Fruit fly (Drosophila melanogaster) whole organism, embryonic: ENCODE measurements around the gene mib1.

Source experiments
- Bgb ChIP-seq: fragments of 200-800 bp; sonication (Bioruptor generic); IDR thresholded peaks from 2 replicates; pipeline ENCODE4 v1.3.6; 2022; ENCODE audit warnings: missing biosample characterization, missing genetic modification characterization; ENCODE audit not compliant: partially characterized antibody
- Blimp-1 ChIP-seq: fragments of 200-800 bp; sonication (Bioruptor generic); optimal IDR thresholded peaks from 3 replicates; lab custom pipeline; 2018; ENCODE audit warnings: missing biosample characterization, missing genetic modification characterization, mild to moderate bottlenecking, moderate library complexity, missing genetic modification reagents
- CG10267 ChIP-seq: fragments of 200-800 bp; sonication (Bioruptor generic); optimal IDR thresholded peaks from 2 replicates; lab custom pipeline; 2018; ENCODE audit warnings: missing biosample characterization, mild to moderate bottlenecking, missing genetic modification characterization, moderate library complexity
- CG10321 ChIP-seq: fragments of 200-800 bp; sonication (Bioruptor generic); IDR thresholded peaks from 2 replicates; pipeline ENCODE4 v1.3.6; 2022; ENCODE audit warnings: missing biosample characterization, missing genetic modification characterization
- CG10462 ChIP-seq: fragments of 200-800 bp; sonication (Bioruptor generic); optimal IDR thresholded peaks from 2 replicates; lab custom pipeline; 2016; ENCODE audit warnings: missing biosample characterization, missing genetic modification characterization
- CG11093 ChIP-seq: fragments of 200-800 bp; sonication (Bioruptor generic); IDR thresholded peaks from 3 replicates; pipeline ENCODE4 v1.3.6; 2022; ENCODE audit warnings: missing biosample characterization, missing genetic modification characterization
- CG15514 ChIP-seq: fragments of 200-800 bp; sonication (Bioruptor generic); optimal IDR thresholded peaks from 3 replicates; lab custom pipeline; 2017; ENCODE audit warnings: missing biosample characterization, missing genetic modification characterization, mild to moderate bottlenecking, moderate library complexity, missing genetic modification reagents
- CG17361 ChIP-seq: fragments of 200-800 bp; sonication (Bioruptor generic); IDR thresholded peaks from 3 replicates; pipeline ENCODE4 v1.3.6; 2022; ENCODE audit warnings: missing biosample characterization, missing genetic modification characterization
- CG1832 ChIP-seq: fragments of 200-800 bp; sonication (Bioruptor generic); optimal IDR thresholded peaks from 2 replicates; lab custom pipeline; 2017; ENCODE audit warnings: missing biosample characterization, mild to moderate bottlenecking, missing genetic modification characterization, inconsistent platforms
- CG3065 ChIP-seq: fragments of 200-800 bp; sonication (Bioruptor generic); optimal IDR thresholded peaks from 2 replicates; lab custom pipeline; 2016; ENCODE audit warnings: missing biosample characterization, missing genetic modification characterization
- CG3163 ChIP-seq: fragments of 200-800 bp; sonication (Bioruptor generic); optimal IDR thresholded peaks from 3 replicates; lab custom pipeline; 2016; ENCODE audit warnings: missing biosample characterization, missing genetic modification characterization
- CG43689 ChIP-seq: fragments of 200-800 bp; sonication (Bioruptor generic); IDR thresholded peaks from 2 replicates; pipeline ENCODE4 v1.3.6; 2022; ENCODE audit warnings: missing biosample characterization, missing genetic modification characterization
- CG4424 ChIP-seq: fragments of 200-800 bp; sonication (Bioruptor generic); optimal IDR thresholded peaks from 3 replicates; lab custom pipeline; 2016; ENCODE audit warnings: missing biosample characterization, missing genetic modification characterization
- CG4707 ChIP-seq: fragments of 200-800 bp; sonication (Bioruptor generic); optimal IDR thresholded peaks from 2 replicates; lab custom pipeline; 2018; ENCODE audit warnings: missing biosample characterization, mild to moderate bottlenecking, missing genetic modification characterization, moderate library complexity
- CG6654 ChIP-seq: fragments of 200-800 bp; sonication (Bioruptor generic); optimal IDR thresholded peaks from 2 replicates; lab custom pipeline; 2017; ENCODE audit warnings: missing biosample characterization, mild to moderate bottlenecking, missing genetic modification characterization
- CG7372 ChIP-seq: fragments of 200-800 bp; sonication (Bioruptor generic); IDR thresholded peaks from 2 replicates; pipeline ENCODE4 v1.3.6; 2022; ENCODE audit warnings: missing biosample characterization, missing genetic modification characterization
- CG7987 ChIP-seq: fragments of 200-800 bp; sonication (Bioruptor generic); optimal IDR thresholded peaks from 2 replicates; lab custom pipeline; 2018; ENCODE audit warnings: missing biosample characterization, mild to moderate bottlenecking, missing genetic modification characterization, moderate library complexity
- GATAe ChIP-seq: fragments of 200-800 bp; sonication (Bioruptor generic); conservative IDR thresholded peaks from 2 replicates; pipeline ENCODE4 v1.3.6; 2022; ENCODE audit warnings: missing biosample characterization, missing genetic modification characterization
- HLHmδ ChIP-seq: fragments of 200-800 bp; sonication (Bioruptor generic); optimal IDR thresholded peaks from 2 replicates; lab custom pipeline; 2018; ENCODE audit warnings: missing biosample characterization, mild to moderate bottlenecking, missing genetic modification characterization, moderate library complexity
- HmgZ ChIP-seq: fragments of 200-800 bp; sonication (Bioruptor generic); optimal IDR thresholded peaks from 2 replicates; lab custom pipeline; 2018; ENCODE audit warnings: missing biosample characterization, mild to moderate bottlenecking, missing genetic modification characterization
- Lpt ChIP-seq: fragments of >200 bp; optimal IDR thresholded peaks from 2 replicates; lab custom pipeline; 2018; ENCODE audit warnings: missing biosample characterization, missing genetic modification characterization
- MBD-R2 ChIP-seq: fragments of 200-800 bp; sonication (Bioruptor generic); IDR thresholded peaks from 2 replicates; pipeline ENCODE4 v1.3.6; 2022; ENCODE audit warnings: missing biosample characterization, missing genetic modification characterization
- MTF-1 ChIP-seq: fragments of 200-800 bp; sonication (Bioruptor generic); optimal IDR thresholded peaks from 2 replicates; lab custom pipeline; 2018; ENCODE audit warnings: missing biosample characterization, mild to moderate bottlenecking, missing genetic modification characterization, borderline replicate concordance
- Meics ChIP-seq: fragments of 200-800 bp; sonication (Bioruptor generic); optimal IDR thresholded peaks from 2 replicates; lab custom pipeline; 2017; ENCODE audit warnings: missing biosample characterization, mild to moderate bottlenecking, missing genetic modification characterization
- NFAT ChIP-seq: fragments of 200-800 bp; sonication (Bioruptor generic); IDR thresholded peaks from 2 replicates; pipeline ENCODE4 v1.3.6; 2022; ENCODE audit warnings: missing biosample characterization, missing genetic modification characterization
- Nf-YA ChIP-seq: fragments of 200-800 bp; sonication (Bioruptor generic); IDR thresholded peaks from 2 replicates; pipeline ENCODE4 v1.3.6; 2022; ENCODE audit warnings: missing biosample characterization, missing genetic modification characterization
- Six4 ChIP-seq: fragments of 200-800 bp; sonication (Bioruptor generic); optimal IDR thresholded peaks from 2 replicates; lab custom pipeline; 2016; ENCODE audit warnings: missing biosample characterization, missing genetic modification characterization
- Sry-β ChIP-seq: fragments of 200-800 bp; sonication (Bioruptor generic); optimal IDR thresholded peaks from 2 replicates; lab custom pipeline; 2018; ENCODE audit warnings: missing biosample characterization, mild to moderate bottlenecking, missing genetic modification characterization, moderate library complexity
- Trl ChIP-seq, 3 experiments: fragments of >200 bp in 2 of 3; fragments of 200-800 bp in 1 of 3; sonication (Bioruptor generic) in 1 of 3; optimal IDR thresholded peaks; 2 replicates in 1 of 3; 3 replicates in 2 of 3; lab custom pipeline; 2016 to 2017; ENCODE audit warnings: missing biosample characterization in 1 of 3, missing genetic modification characterization in 1 of 3
- Usf ChIP-seq: fragments of 200-800 bp; sonication (Bioruptor generic); optimal IDR thresholded peaks from 2 replicates; lab custom pipeline; 2017; ENCODE audit warnings: missing genotype, missing biosample characterization, missing genetic modification characterization
- abd-A ChIP-seq: fragments of 200-800 bp; sonication (Bioruptor generic); optimal IDR thresholded peaks from 3 replicates; lab custom pipeline; 2019; ENCODE audit warnings: missing biosample characterization, mild to moderate bottlenecking, missing genetic modification characterization, moderate library complexity
- bowl ChIP-seq: fragments of 200-800 bp; sonication (Bioruptor generic); IDR thresholded peaks from 2 replicates; pipeline ENCODE4 v1.3.6; 2022; ENCODE audit warnings: missing biosample characterization, missing genetic modification characterization
- cas ChIP-seq: fragments of 200-800 bp; sonication (Bioruptor generic); IDR thresholded peaks from 2 replicates; pipeline ENCODE4 v1.3.6; 2022; ENCODE audit warnings: missing biosample characterization, missing genetic modification characterization
- caup ChIP-seq: fragments of 200-800 bp; sonication (Bioruptor generic); optimal IDR thresholded peaks from 3 replicates; lab custom pipeline; 2017; ENCODE audit warnings: missing biosample characterization, mild to moderate bottlenecking, missing genetic modification characterization, moderate library complexity; ENCODE audit not compliant: severe bottlenecking
- chif ChIP-seq, 2 experiments: fragments of 200-800 bp; sonication (Bioruptor generic); optimal IDR thresholded peaks; 3 replicates each; lab custom pipeline; 2016; ENCODE audit warnings: missing biosample characterization in 2 of 2, missing genetic modification characterization in 2 of 2
- ewg ChIP-seq: fragments of 200-800 bp; sonication (Bioruptor generic); optimal IDR thresholded peaks from 3 replicates; lab custom pipeline; 2017; ENCODE audit warnings: mild to moderate bottlenecking, missing biosample characterization, missing genetic modification reagents, missing genetic modification characterization
- gsb-n ChIP-seq: fragments of 200-800 bp; sonication (Bioruptor generic); optimal IDR thresholded peaks from 3 replicates; lab custom pipeline; 2018; ENCODE audit warnings: missing biosample characterization, mild to moderate bottlenecking, missing genetic modification characterization
- kay ChIP-seq: fragments of 200-800 bp; sonication (Bioruptor generic); optimal IDR thresholded peaks from 2 replicates; lab custom pipeline; 2016; ENCODE audit warnings: missing biosample characterization, missing genetic modification characterization
- nerfin-1 ChIP-seq: fragments of 200-800 bp; sonication (Bioruptor generic); optimal IDR thresholded peaks from 3 replicates; lab custom pipeline; 2019; ENCODE audit warnings: missing biosample characterization, mild to moderate bottlenecking, missing genetic modification characterization, moderate library complexity
- onecut ChIP-seq: fragments of 200-800 bp; sonication (Bioruptor generic); IDR thresholded peaks from 2 replicates; pipeline ENCODE4 v1.3.6; 2022; ENCODE audit warnings: missing biosample characterization, missing genetic modification characterization
- org-1 ChIP-seq: fragments of 200-800 bp; sonication (Bioruptor generic); optimal IDR thresholded peaks from 2 replicates; lab custom pipeline; 2017; ENCODE audit warnings: missing biosample characterization, missing genetic modification characterization
- sob ChIP-seq: fragments of 200-800 bp; sonication (Bioruptor generic); IDR thresholded peaks from 2 replicates; pipeline ENCODE4 v1.3.6; 2022; ENCODE audit warnings: missing biosample characterization, missing genetic modification characterization
- tgo ChIP-seq: fragments of 200-800 bp; sonication (Bioruptor generic); IDR thresholded peaks from 3 replicates; pipeline ENCODE4 v1.3.6; 2022; ENCODE audit warnings: missing biosample characterization, missing genetic modification characterization
- tx ChIP-seq: fragments of 200-800 bp; sonication (Bioruptor generic); optimal IDR thresholded peaks from 2 replicates; lab custom pipeline; 2016; ENCODE audit warnings: missing biosample characterization, missing genetic modification characterization
- unpg ChIP-seq: fragments of 200-800 bp; sonication (Bioruptor generic); optimal IDR thresholded peaks from 3 replicates; lab custom pipeline; 2018; ENCODE audit warnings: missing biosample characterization, mild to moderate bottlenecking, missing genetic modification characterization, moderate library complexity
- yki ChIP-seq: fragments of >200 bp; optimal IDR thresholded peaks from 3 replicates; lab custom pipeline; 2018
- zen ChIP-seq: fragments of 200-800 bp; sonication (Bioruptor generic); optimal IDR thresholded peaks from 3 replicates; lab custom pipeline; 2018; ENCODE audit warnings: missing biosample characterization, mild to moderate bottlenecking, missing genetic modification characterization, moderate library complexity

Gene mib1

dm6 chr3L:16048086-16048485, 36.5 kb upstream of the mib1 start (continued):
- TF ChIP-seq Bgb (GFP tag; lab: Robert Waterston, UW) (no peak), unpg (GFP tag; lab: Kevin White, UChicago) (peak; percentile 54), chif (GFP tag; optimal IDR thresholded peaks at IDR 0.05; lab: Kevin White, UChicago) (no peak), CG6654 (GFP tag; lab: Kevin White, UChicago) (no peak), caup (GFP tag; lab: Kevin White, UChicago) (peak; percentile 53), CG10267 (tag; lab: Kevin White, UChicago) (no peak), gsb-n (no peak), abd-A (tag; lab: Kevin White, UChicago) (no peak), CG10462 (GFP tag; lab: Kevin White, UChicago) (no peak), CG7372 (0 out of 2 replicates have a peak, but pooled peaks have one; percentile 38), Sry-β (GFP tag; lab: Kevin White, UChicago) (no peak), CG43689 (GFP tag; lab: Robert Waterston, UW) (peak; percentile 48), bowl (GFP tag; lab: Robert Waterston, UW) (no peak), CG15514 (GFP tag; lab: Kevin White, UChicago) (peak; percentile 55), CG4424 (GFP tag; lab: Kevin White, UChicago) (peak; percentile 16), cas (GFP tag; lab: Robert Waterston, UW) (peak; percentile 17; the same call in 1 of the 2 replicates), org-1 (GFP tag; lab: Kevin White, UChicago) (peak; percentile 52), NFAT (GFP tag; lab: Robert Waterston, UW) (0 out of 2 replicates have a peak, but pooled peaks have one; percentile 45), CG3065 (GFP tag; lab: Kevin White, UChicago) (no peak), tgo (GFP tag; lab: Robert Waterston, UW) (peak; percentile 62; the same call in 2 of the 3 replicates)

dm6 chr3L:16047105-16047504, 35.5 kb upstream of the mib1 start:
- peak; percentile 90 for TF ChIP-seq ewg (GFP tag; lab: Kevin White, UChicago)
- TF ChIP-seq zen (tag; lab: Kevin White, UChicago): peak; percentile 10
- 0 out of 2 replicates have a peak, but pooled peaks have one; percentile 11 for TF ChIP-seq MBD-R2
- TF ChIP-seq CG10462 (GFP tag; lab: Kevin White, UChicago): no peak
- peak; percentile 7 for TF ChIP-seq nerfin-1 (tag; lab: Kevin White, UChicago)
- TF ChIP-seq yki (lab: Kevin White, UChicago): peak; percentile 53
- TF ChIP-seq CG10321 (GFP tag; lab: Robert Waterston, UW): peak; percentile 58
- no peak for TF ChIP-seq CG11093 (GFP tag; lab: Robert Waterston, UW)
- TF ChIP-seq CG7987: peak; percentile 60
- peak; percentile 67 to 82 for TF ChIP-seq Trl (optimal IDR thresholded peaks at IDR 0.05; lab: Kevin White, UChicago)
- TF ChIP-seq Trl (GFP tag; optimal IDR thresholded peaks at IDR 0.05; lab: Kevin White, UChicago): no peak
- TF ChIP-seq CG1832: peak; percentile 59
- no peak for TF ChIP-seq Meics (GFP tag; lab: Kevin White, UChicago)
- peak; percentile 98 for TF ChIP-seq onecut (GFP tag; lab: Robert Waterston, UW)
- no peak for TF ChIP-seq Blimp-1 (GFP tag; lab: Kevin White, UChicago)
- TF ChIP-seq HLHmδ: peak; percentile 67
- peak; percentile 27 for TF ChIP-seq abd-A (tag; lab: Kevin White, UChicago)
- TF ChIP-seq, all 482 proteins: peak for 12

- TF ChIP-seq HmgZ (tag; lab: Kevin White, UChicago): peak; percentile 78
- TF ChIP-seq Lpt (GFP tag; lab: Kevin White, UChicago): no peak
- TF ChIP-seq kay (GFP tag; lab: Kevin White, UChicago): no peak
- no peak for TF ChIP-seq tx (GFP tag; lab: Kevin White, UChicago)
- peak; percentile 67; the same call in 1 of the 2 replicates for TF ChIP-seq sob (GFP tag; lab: Robert Waterston, UW)
- TF ChIP-seq CG4707 (GFP tag; lab: Kevin White, UChicago): peak; percentile 11
- no peak for TF ChIP-seq Nf-YA
- no peak for TF ChIP-seq GATAe
- peak; percentile 0; the same call in 1 of the 3 replicates for TF ChIP-seq CG17361 (GFP tag; lab: Robert Waterston, UW)
- TF ChIP-seq caup (GFP tag; lab: Kevin White, UChicago): peak; percentile 65
- TF ChIP-seq MTF-1 (GFP tag; lab: Kevin White, UChicago): peak; percentile 55
- no peak for TF ChIP-seq Usf
- TF ChIP-seq CG3163 (GFP tag; lab: Kevin White, UChicago): no peak
- TF ChIP-seq Six4 (GFP tag; lab: Kevin White, UChicago): no peak
- no peak for TF ChIP-seq chif (GFP tag; optimal IDR thresholded peaks at IDR 0.05; lab: Kevin White, UChicago)
These were observed 34.9 kb upstream of the mib1 start for dm6 chr3L:16046387-16047066.
